Worm (Caenorhabditis elegans) whole organism, mixed stage, embryonic: ENCODE data around the gene F20D6.8.

Experiments used
- M03D4.4 ChIP-seq: sonication (generic microtip); optimal IDR thresholded peaks from 2 replicates; lab custom pipeline; 2017; ENCODE audit warnings: mild to moderate bottlenecking, missing genetic modification characterization, missing compliant biosample characterization
- bed-3 ChIP-seq: fragments of 200-800 bp; sonication (Bioruptor generic); optimal IDR thresholded peaks from 3 replicates; lab custom pipeline; 2018; ENCODE audit warnings: mild to moderate bottlenecking, missing genetic modification characterization, moderate library complexity, missing compliant biosample characterization
- blmp-1 ChIP-seq: fragments of 150-350 bp; optimal IDR thresholded peaks from 2 replicates; lab custom pipeline; 2014; ENCODE audit warnings: missing biosample characterization, missing genetic modification characterization
- ceh-39 ChIP-seq: fragments of 150-350 bp; optimal IDR thresholded peaks from 2 replicates; lab custom pipeline; 2014; ENCODE audit warnings: missing biosample characterization, missing genetic modification characterization
- ceh-43 ChIP-seq: fragments of 200-800 bp; sonication (Bioruptor generic); optimal IDR thresholded peaks from 2 replicates; lab custom pipeline; 2018; ENCODE audit warnings: mild to moderate bottlenecking, missing genetic modification characterization, moderate library complexity, missing compliant biosample characterization
- ces-1 ChIP-seq: fragments of 150-350 bp; optimal IDR thresholded peaks from 2 replicates; lab custom pipeline; 2014; ENCODE audit warnings: missing biosample characterization, missing genetic modification reagents, missing genetic modification characterization
- cnd-1 ChIP-seq: fragments of 200-800 bp; sonication (Bioruptor generic); optimal IDR thresholded peaks from 2 replicates; lab custom pipeline; 2018; ENCODE audit warnings: mild to moderate bottlenecking, missing genetic modification characterization, missing compliant biosample characterization
- drap-1 ChIP-seq: fragments of 200-800 bp; sonication (Bioruptor generic); optimal IDR thresholded peaks from 3 replicates; lab custom pipeline; 2018; ENCODE audit warnings: mild to moderate bottlenecking, missing genetic modification characterization, missing compliant biosample characterization
- elt-1 ChIP-seq: sonication (generic microtip); optimal IDR thresholded peaks from 2 replicates; lab custom pipeline; 2017; ENCODE audit warnings: missing genetic modification characterization, mild to moderate bottlenecking, missing compliant biosample characterization, antibody characterized with exemption, moderate library complexity, borderline replicate concordance; ENCODE audit not compliant: insufficient read depth
- elt-3 ChIP-seq: fragments of 150-350 bp; optimal IDR thresholded peaks from 2 replicates; lab custom pipeline; 2014; ENCODE audit warnings: missing biosample characterization, missing genetic modification characterization
- flh-1 ChIP-seq: fragments of 200-800 bp; sonication (Bioruptor generic); optimal IDR thresholded peaks from 2 replicates; lab custom pipeline; 2018; ENCODE audit warnings: mild to moderate bottlenecking, missing genetic modification characterization, moderate library complexity, missing compliant biosample characterization
- ham-2 ChIP-seq: fragments of 200-800 bp; sonication (Bioruptor generic); optimal IDR thresholded peaks from 2 replicates; lab custom pipeline; 2018; ENCODE audit warnings: mild to moderate bottlenecking, missing genetic modification characterization, missing compliant biosample characterization
- lin-13 ChIP-seq: fragments of 150-350 bp; optimal IDR thresholded peaks from 2 replicates; lab custom pipeline; 2014; ENCODE audit warnings: missing biosample characterization, missing genetic modification characterization
- lin-32 ChIP-seq: fragments of 200-800 bp; sonication (Bioruptor generic); optimal IDR thresholded peaks from 2 replicates; lab custom pipeline; 2018; ENCODE audit warnings: mild to moderate bottlenecking, missing genetic modification characterization, missing compliant biosample characterization
- lsy-2 ChIP-seq: fragments of 150-350 bp; optimal IDR thresholded peaks from 2 replicates; lab custom pipeline; 2014; ENCODE audit warnings: missing biosample characterization, missing genetic modification characterization
- mab-5 ChIP-seq: fragments of 150-350 bp; optimal IDR thresholded peaks from 2 replicates; lab custom pipeline; 2014; ENCODE audit warnings: missing biosample characterization, missing genetic modification characterization
- mep-1 ChIP-seq: fragments of 150-350 bp; optimal IDR thresholded peaks from 2 replicates; lab custom pipeline; 2017; ENCODE audit warnings: missing biosample characterization, missing genetic modification reagents, missing genetic modification characterization, inconsistent platforms
- nhr-12 ChIP-seq: fragments of 150-350 bp; optimal IDR thresholded peaks from 2 replicates; lab custom pipeline; 2014; ENCODE audit warnings: missing biosample characterization, missing genetic modification characterization
- nhr-2 ChIP-seq: fragments of 150-350 bp; optimal IDR thresholded peaks from 2 replicates; lab custom pipeline; 2014; ENCODE audit warnings: missing biosample characterization, missing genetic modification characterization
- nhr-237 ChIP-seq: fragments of 150-350 bp; optimal IDR thresholded peaks from 2 replicates; lab custom pipeline; 2014; ENCODE audit warnings: missing biosample characterization, missing genetic modification characterization
- nhr-28 ChIP-seq: fragments of 150-350 bp; optimal IDR thresholded peaks from 2 replicates; lab custom pipeline; 2014; ENCODE audit warnings: missing biosample characterization, missing genetic modification characterization
- nhr-76 ChIP-seq: sonication (generic microtip); optimal IDR thresholded peaks from 2 replicates; lab custom pipeline; 2017; ENCODE audit warnings: missing biosample characterization, missing genetic modification characterization
- pha-4 ChIP-seq: fragments of 150-350 bp; optimal IDR thresholded peaks from 2 replicates; lab custom pipeline; 2018; ENCODE audit warnings: missing biosample characterization, missing genetic modification reagents, missing genetic modification characterization
- sem-2 ChIP-seq: fragments of 200-800 bp; sonication (Bioruptor generic); optimal IDR thresholded peaks from 2 replicates; lab custom pipeline; 2018; ENCODE audit warnings: mild to moderate bottlenecking, missing genetic modification characterization, missing compliant biosample characterization
- snpc-4 ChIP-seq: fragments of 150-350 bp; optimal IDR thresholded peaks from 2 replicates; lab custom pipeline; 2014; ENCODE audit warnings: missing biosample characterization, missing genetic modification characterization
- tbx-8 ChIP-seq: fragments of 200-800 bp; sonication (Bioruptor generic); optimal IDR thresholded peaks from 2 replicates; lab custom pipeline; 2018; ENCODE audit warnings: mild to moderate bottlenecking, missing genetic modification characterization, moderate library complexity, missing compliant biosample characterization
- unc-120 ChIP-seq: sonication (generic microtip); optimal IDR thresholded peaks from 2 replicates; lab custom pipeline; 2017; ENCODE audit warnings: missing genetic modification characterization, missing compliant biosample characterization; ENCODE audit not compliant: poor library complexity, severe bottlenecking
- unc-62 ChIP-seq: fragments of 150-350 bp; optimal IDR thresholded peaks from 2 replicates; lab custom pipeline; 2014; ENCODE audit warnings: missing biosample characterization, missing genetic modification reagents, missing genetic modification characterization
- ztf-11 ChIP-seq: fragments of 150-350 bp; optimal IDR thresholded peaks from 2 replicates; lab custom pipeline; 2014; ENCODE audit warnings: missing biosample characterization, missing genetic modification characterization

F20D6.8 gene

ce11 chrV:8178914-8179542 is 11.0 kb upstream of the F20D6.8 start, which contains the start of gene srp-7:
Gene srp-7 (plus strand): TSS chrV:8179126.
- TF ChIP-seq unc-120 (tag; lab: Kevin White, UChicago) (no peak), nhr-237 (tag; lab: Kevin White, UChicago) (peak; percentile 22), ces-1 (GFP tag; lab: Kevin White, UChicago) (peak; percentile 63), drap-1 (GFP tag; lab: Kevin White, UChicago) (no peak), pha-4 (no peak), ztf-11 (tag; lab: Kevin White, UChicago) (no peak)

- TF ChIP-seq ztf-11 (tag; lab: Kevin White, UChicago) = no peak
- TF ChIP-seq flh-1 (GFP tag; lab: Kevin White, UChicago) = no peak
- TF ChIP-seq nhr-237 (tag; lab: Kevin White, UChicago) = no peak
- TF ChIP-seq mep-1 (tag; lab: Kevin White, UChicago) = no peak
- TF ChIP-seq lin-32 (GFP tag; lab: Kevin White, UChicago) = no peak
- no peak for TF ChIP-seq M03D4.4 (tag; lab: Kevin White, UChicago)
- TF ChIP-seq ces-1 (GFP tag; lab: Kevin White, UChicago) = no peak
- no peak for TF ChIP-seq nhr-12 (tag; lab: Kevin White, UChicago)
- TF ChIP-seq lin-13 (tag; lab: Kevin White, UChicago) = no peak
- no peak for TF ChIP-seq elt-3 (tag; lab: Kevin White, UChicago)
- TF ChIP-seq ceh-43 (GFP tag; lab: Kevin White, UChicago) = no peak
- no peak for TF ChIP-seq elt-1
- no peak for TF ChIP-seq drap-1 (GFP tag; lab: Kevin White, UChicago)
These were observed 10.2 kb upstream of the F20D6.8 start for ce11 chrV:8178279-8178678.

- TF ChIP-seq tbx-8 (GFP tag; lab: Kevin White, UChicago) (no peak), cnd-1 (tag; lab: Kevin White, UChicago) (no peak), ceh-43 (GFP tag; lab: Kevin White, UChicago) (no peak), mab-5 (tag; lab: Kevin White, UChicago) (no peak), nhr-2 (no peak), flh-1 (GFP tag; lab: Kevin White, UChicago) (no peak), lin-32 (GFP tag; lab: Kevin White, UChicago) (no peak), snpc-4 (tag; lab: Kevin White, UChicago) (no peak), sem-2 (GFP tag; lab: Kevin White, UChicago) (no peak), blmp-1 (no peak), ham-2 (no peak)
These were observed 9.3 kb upstream of the F20D6.8 start, which contains the start of gene F20D6.9 for ce11 chrV:8177349-8177748. Gene F20D6.9 (minus strand): TSS chrV:8177449.

- no peak for TF ChIP-seq unc-62 (GFP tag; lab: Kevin White, UChicago)
- TF ChIP-seq nhr-12 (tag; lab: Kevin White, UChicago) = no peak
- TF ChIP-seq tbx-8 (GFP tag; lab: Kevin White, UChicago) = no peak
- no peak for TF ChIP-seq drap-1 (GFP tag; lab: Kevin White, UChicago)
- no peak for TF ChIP-seq cnd-1 (tag; lab: Kevin White, UChicago)
- no peak for TF ChIP-seq lin-13 (tag; lab: Kevin White, UChicago)
- no peak for TF ChIP-seq nhr-76 (tag; lab: Kevin White, UChicago)
- TF ChIP-seq ces-1 (GFP tag; lab: Kevin White, UChicago) = no peak
- no peak for TF ChIP-seq pha-4
- TF ChIP-seq bed-3 = no peak
- no peak for TF ChIP-seq nhr-237 (tag; lab: Kevin White, UChicago)
- TF ChIP-seq mep-1 (tag; lab: Kevin White, UChicago) = no peak
- no peak for TF ChIP-seq ceh-39
- TF ChIP-seq mab-5 (tag; lab: Kevin White, UChicago) = no peak
- no peak for TF ChIP-seq ztf-11 (tag; lab: Kevin White, UChicago)
- no peak for TF ChIP-seq blmp-1
- no peak for TF ChIP-seq flh-1 (GFP tag; lab: Kevin White, UChicago)
- no peak for TF ChIP-seq M03D4.4 (tag; lab: Kevin White, UChicago)
- no peak for TF ChIP-seq lsy-2 (tag; lab: Kevin White, UChicago)
- no peak for TF ChIP-seq nhr-28 (tag; lab: Kevin White, UChicago)
- TF ChIP-seq, all 35 proteins: peak for 0
These were observed 3.6 kb upstream of the F20D6.8 start for ce11 chrV:8171688-8172087.

- TF ChIP-seq bed-3 = no peak
- TF ChIP-seq ces-1 (GFP tag; lab: Kevin White, UChicago) = peak; percentile 56
- no peak for TF ChIP-seq mep-1 (tag; lab: Kevin White, UChicago)
These were observed 2.2 kb upstream of the F20D6.8 start for ce11 chrV:8170300-8170699.
